Worm (Caenorhabditis elegans): ENCODE results near the gene ilys-6.

- TF ChIP-seq nhr-21 (tag; optimal IDR thresholded peaks at IDR 0.05), result no peak
- TF ChIP-seq snpc-4 (tag; optimal IDR thresholded peaks at IDR 0.05), result no peak
- no peak for TF ChIP-seq nhr-6 (tag; optimal IDR thresholded peaks at IDR 0.05)
- TF ChIP-seq ama-1 (optimal IDR thresholded peaks at IDR 0.05), result no peak
- no peak for TF ChIP-seq elt-1 (tag; optimal IDR thresholded peaks at IDR 0.05)
Measured at ce11 chrIV:4051539-4051938, 11.9 kb downstream of the ilys-6 start, which contains the start of gene wrt-5.
